Fruit fly (Drosophila melanogaster): ENCODE measurements around the gene CG31606.

Gene CG31606

dm6 chr2L:8133772-8134386 lies 13.5 kb upstream of the CG31606 start (continued):
- TF ChIP-seq amos (GFP tag; IDR thresholded peaks at IDR 0.05; ENCODE audit: partially characterized antibody) (no peak; the same call in 1 of the 2 replicates), insv (GFP tag; optimal IDR thresholded peaks at IDR 0.05) (no peak), CG17328 (GFP tag; IDR thresholded peaks at IDR 0.05) (no peak), CG4282 (GFP tag; optimal IDR thresholded peaks at IDR 0.05) (no peak), Eip74EF (GFP tag; optimal IDR thresholded peaks at IDR 0.05) (no peak), Abd-B (GFP tag; optimal IDR thresholded peaks at IDR 0.05) (no peak), CG14965 (GFP tag; optimal IDR thresholded peaks at IDR 0.05; ENCODE audit: borderline replicate concordance) (no peak), pros (GFP tag; optimal IDR thresholded peaks at IDR 0.05) (no peak), vvl (GFP tag; IDR thresholded peaks at IDR 0.05) (no peak), CG1233 (GFP tag; optimal IDR thresholded peaks at IDR 0.05) (no peak), CG13296 (GFP tag; optimal IDR thresholded peaks at IDR 0.05) (no peak), cg (GFP tag; optimal IDR thresholded peaks at IDR 0.05) (no peak), stwl (tag; optimal IDR thresholded peaks at IDR 0.05) (peak; percentile 90), Dll (GFP tag; IDR thresholded peaks at IDR 0.05; ENCODE audit: partially characterized antibody) (peak; percentile 50; the same call in 1 of the 4 replicates), Atf6 (GFP tag; IDR thresholded peaks at IDR 0.05) (no peak), TFAM (GFP tag; optimal IDR thresholded peaks at IDR 0.05) (no peak), Taf1 (GFP tag; IDR thresholded peaks at IDR 0.05) (no peak), gfzf (GFP tag; optimal IDR thresholded peaks at IDR 0.05) (peak; percentile 70), Deaf1 (tag; optimal IDR thresholded peaks at IDR 0.05) (no peak), maf-S (GFP tag; optimal IDR thresholded peaks at IDR 0.05) (no peak), CG18262 (tag; optimal IDR thresholded peaks at IDR 0.05) (no peak), Lpt (GFP tag; optimal IDR thresholded peaks at IDR 0.05) (no peak), CG3995 (GFP tag; optimal IDR thresholded peaks at IDR 0.05) (no peak), NC2α (GFP tag; optimal IDR thresholded peaks at IDR 0.05) (no peak), slp2 (GFP tag; optimal IDR thresholded peaks at IDR 0.05) (no peak), CG18011 (GFP tag; optimal IDR thresholded peaks at IDR 0.05) (no peak), Mes4 (GFP tag; optimal IDR thresholded peaks at IDR 0.05) (no peak), CG10366 (GFP tag; IDR thresholded peaks at IDR 0.05) (no peak), pum (GFP tag; optimal IDR thresholded peaks at IDR 0.05) (no peak), CG6175 (GFP tag; IDR thresholded peaks at IDR 0.05) (no peak), Sry-β (GFP tag; optimal IDR thresholded peaks at IDR 0.05) (no peak), sens (GFP tag) (peak; percentile 3), D19A (tag; optimal IDR thresholded peaks at IDR 0.05) (no peak), CG9932 (GFP tag; IDR thresholded peaks at IDR 0.05) (no peak), run (tag; optimal IDR thresholded peaks at IDR 0.05) (no peak), CG9727 (GFP tag; optimal IDR thresholded peaks at IDR 0.05) (no peak), lilli (GFP tag; optimal IDR thresholded peaks at IDR 0.05) (no peak), CG15269 (tag; optimal IDR thresholded peaks at IDR 0.05) (no peak), CG4730 (GFP tag; IDR thresholded peaks at IDR 0.05) (no peak), NFAT (GFP tag; IDR thresholded peaks at IDR 0.05) (no peak), BEAF-32 (GFP tag; optimal IDR thresholded peaks at IDR 0.05) (peak; percentile 23), CG12391 (tag; optimal IDR thresholded peaks at IDR 0.05) (no peak), CG13287 (GFP tag; IDR thresholded peaks at IDR 0.05; ENCODE audit: partially characterized antibody) (peak; percentile 54; the same call in 1 of the 2 replicates), fru (optimal IDR thresholded peaks at IDR 0.05) (no peak), D19B (GFP tag; optimal IDR thresholded peaks at IDR 0.05) (no peak), Hey (tag; optimal IDR thresholded peaks at IDR 0.05) (no peak), Dref (GFP tag; IDR thresholded peaks at IDR 0.05) (peak; percentile 76), tll (GFP tag; optimal IDR thresholded peaks at IDR 0.05) (no peak), CG17385 (GFP tag; optimal IDR thresholded peaks at IDR 0.05) (no peak), CG7745 (tag; optimal IDR thresholded peaks at IDR 0.05) (no peak)

Data from whole organism, embryonic.